Worm (Caenorhabditis elegans) whole organism, L3 larva: Measurements from ENCODE around the gene tbcc-1.

Experiments
- R02D3.7 ChIP-seq: fragments of 150-350 bp; optimal IDR thresholded peaks from 2 replicates; lab custom pipeline; 2014; ENCODE audit warnings: missing biosample characterization, missing genetic modification characterization
- ama-1 ChIP-seq: fragments of 150-350 bp; optimal IDR thresholded peaks from 2 replicates; lab custom pipeline; 2018
- ceh-16 ChIP-seq: sonication (generic microtip); optimal IDR thresholded peaks from 2 replicates; lab custom pipeline; 2017; ENCODE audit warnings: missing biosample characterization, missing genetic modification characterization
- daf-12 ChIP-seq: fragments of 150-350 bp; optimal IDR thresholded peaks from 2 replicates; lab custom pipeline; 2014; ENCODE audit warnings: missing biosample characterization, missing genetic modification reagents, missing genetic modification characterization
- egl-5 ChIP-seq: fragments of 150-350 bp; optimal IDR thresholded peaks from 2 replicates; lab custom pipeline; 2017; ENCODE audit warnings: missing biosample characterization, missing genetic modification reagents, missing genetic modification characterization, inconsistent platforms
- elt-1 ChIP-seq: fragments of 150-350 bp; optimal IDR thresholded peaks from 2 replicates; lab custom pipeline; 2014; ENCODE audit warnings: missing biosample characterization, missing genetic modification characterization
- elt-2 ChIP-seq: sonication (generic microtip); optimal IDR thresholded peaks from 2 replicates; lab custom pipeline; 2016; ENCODE audit warnings: missing genetic modification reagents, mild to moderate bottlenecking, missing genetic modification characterization, missing compliant biosample characterization
- eor-1 ChIP-seq, 2 experiments: fragments of 150-350 bp; optimal IDR thresholded peaks; 2 replicates each; lab custom pipeline; 2014 to 2018; ENCODE audit warnings: missing biosample characterization in 2 of 2, missing genetic modification characterization in 2 of 2
- fkh-10 ChIP-seq: sonication (generic microtip); optimal IDR thresholded peaks from 2 replicates; lab custom pipeline; 2017; ENCODE audit warnings: missing biosample characterization, missing genetic modification reagents, missing genetic modification characterization
- fkh-2 ChIP-seq: fragments of 150-350 bp; optimal IDR thresholded peaks from 2 replicates; lab custom pipeline; 2014; ENCODE audit warnings: missing biosample characterization, missing genetic modification reagents, missing genetic modification characterization
- fos-1 ChIP-seq: fragments of 150-350 bp; optimal IDR thresholded peaks from 2 replicates; lab custom pipeline; 2014; ENCODE audit warnings: missing biosample characterization, missing genetic modification characterization
- hmg-11 ChIP-seq: sonication (generic microtip); optimal IDR thresholded peaks from 2 replicates; lab custom pipeline; 2016; ENCODE audit warnings: missing genetic modification characterization, missing compliant biosample characterization
- jun-1 ChIP-seq: fragments of 150-350 bp; optimal IDR thresholded peaks from 2 replicates; lab custom pipeline; 2014; ENCODE audit warnings: missing biosample characterization, missing genetic modification reagents, missing genetic modification characterization
- lin-15B ChIP-seq: fragments of 150-350 bp; optimal IDR thresholded peaks from 2 replicates; lab custom pipeline; 2014; ENCODE audit warnings: missing biosample characterization, missing genetic modification characterization
- lin-39 ChIP-seq: fragments of 150-350 bp; optimal IDR thresholded peaks from 2 replicates; lab custom pipeline; 2018; ENCODE audit warnings: missing biosample characterization, missing genetic modification reagents, missing genetic modification characterization
- lsy-12 ChIP-seq: sonication (generic microtip); optimal IDR thresholded peaks from 2 replicates; lab custom pipeline; 2016; ENCODE audit warnings: mild to moderate bottlenecking, missing genetic modification characterization, missing compliant biosample characterization
- mdl-1 ChIP-seq: fragments of 150-350 bp; optimal IDR thresholded peaks from 2 replicates; lab custom pipeline; 2014; ENCODE audit warnings: missing biosample characterization, missing genetic modification characterization
- nfya-1 ChIP-seq: sonication (generic microtip); optimal IDR thresholded peaks from 2 replicates; lab custom pipeline; 2017; ENCODE audit warnings: missing genetic modification characterization, mild to moderate bottlenecking, missing compliant biosample characterization, antibody characterized with exemption, moderate library complexity; ENCODE audit not compliant: insufficient read depth
- nhr-12 ChIP-seq: fragments of 150-350 bp; optimal IDR thresholded peaks from 2 replicates; lab custom pipeline; 2014; ENCODE audit warnings: missing biosample characterization, missing genetic modification characterization
- nhr-28 ChIP-seq: fragments of 150-350 bp; optimal IDR thresholded peaks from 2 replicates; lab custom pipeline; 2014; ENCODE audit warnings: missing biosample characterization, missing genetic modification characterization
- nhr-43 ChIP-seq: sonication (generic microtip); optimal IDR thresholded peaks from 2 replicates; lab custom pipeline; 2016; ENCODE audit warnings: mild to moderate bottlenecking, missing genetic modification characterization, missing compliant biosample characterization; ENCODE audit not compliant: poor library complexity, severe bottlenecking
- nhr-67 ChIP-seq: fragments of 150-350 bp; optimal IDR thresholded peaks from 2 replicates; lab custom pipeline; 2014; ENCODE audit warnings: missing biosample characterization, missing genetic modification characterization
- nhr-76 ChIP-seq: fragments of 150-350 bp; sonication (generic microtip); optimal IDR thresholded peaks from 5 replicates; lab custom pipeline; 2014; ENCODE audit warnings: missing biosample characterization, missing genetic modification characterization
- pha-4 ChIP-seq: fragments of 150-350 bp; optimal IDR thresholded peaks from 2 replicates; lab custom pipeline; 2014; ENCODE audit warnings: missing biosample characterization, missing genetic modification reagents, missing genetic modification characterization
- pqm-1 ChIP-seq: fragments of 150-350 bp; optimal IDR thresholded peaks from 2 replicates; lab custom pipeline; 2017; ENCODE audit warnings: missing biosample characterization, missing genetic modification characterization, inconsistent platforms
- skn-1 ChIP-seq: fragments of 150-350 bp; optimal IDR thresholded peaks from 2 replicates; lab custom pipeline; 2014; ENCODE audit warnings: missing biosample characterization, missing genetic modification characterization
- snpc-4 ChIP-seq: fragments of 150-350 bp; optimal IDR thresholded peaks from 2 replicates; lab custom pipeline; 2014; ENCODE audit warnings: missing biosample characterization, missing genetic modification characterization
- tbx-2 ChIP-seq: sonication (generic microtip); optimal IDR thresholded peaks from 2 replicates; lab custom pipeline; 2016; ENCODE audit warnings: mild to moderate bottlenecking, missing genetic modification characterization, missing compliant biosample characterization
- unc-39 ChIP-seq: sonication (generic microtip); optimal IDR thresholded peaks from 4 replicates; lab custom pipeline; 2017; ENCODE audit warnings: missing biosample characterization, missing genetic modification characterization
- unc-62 ChIP-seq: fragments of 150-350 bp; sonication (generic microtip); optimal IDR thresholded peaks from 4 replicates; lab custom pipeline; 2014; ENCODE audit warnings: missing biosample characterization, missing genetic modification reagents, missing genetic modification characterization
- ztf-4 ChIP-seq: fragments of 150-350 bp; optimal IDR thresholded peaks from 2 replicates; lab custom pipeline; 2014; ENCODE audit warnings: missing biosample characterization, missing genetic modification characterization

The tbcc-1 gene

ce11 chrIII:2787979-2788491 lies at the start of gene tbcc-1:
TSS of gene tbcc-1 (plus strand) at chrIII:2788441.
- no peak for TF ChIP-seq ama-1 (lab: Kevin White, UChicago)
- no peak for TF ChIP-seq elt-1
- TF ChIP-seq unc-39 (tag; lab: Kevin White, UChicago) = no peak
- no peak for TF ChIP-seq elt-2 (tag; lab: Kevin White, UChicago)
- no peak for TF ChIP-seq pqm-1
- no peak for TF ChIP-seq unc-62 (GFP tag; lab: Kevin White, UChicago)
- TF ChIP-seq nfya-1 (tag; lab: Kevin White, UChicago) = no peak
- no peak for TF ChIP-seq daf-12
- TF ChIP-seq hmg-11 (tag; lab: Kevin White, UChicago) = no peak
- no peak for TF ChIP-seq snpc-4
- no peak for TF ChIP-seq lsy-12 (tag; lab: Kevin White, UChicago)
- TF ChIP-seq lin-15B (tag; lab: Kevin White, UChicago) = no peak
- TF ChIP-seq nhr-43 = no peak
- no peak for TF ChIP-seq nhr-12 (tag; lab: Kevin White, UChicago)
- TF ChIP-seq skn-1 = no peak
- no peak for TF ChIP-seq jun-1 (tag; lab: Kevin White, UChicago)
- TF ChIP-seq ceh-16 = no peak

- TF ChIP-seq elt-2 (tag; lab: Kevin White, UChicago) (peak; percentile 93), pqm-1 (peak; percentile 81), unc-62 (GFP tag; lab: Kevin White, UChicago) (no peak), jun-1 (tag; lab: Kevin White, UChicago) (peak; percentile 50), pha-4 (peak; percentile 18)
Observed at ce11 chrIII:2739469-2739868, 48.8 kb upstream of the tbcc-1 start, which contains the start of gene cest-25. TSS of gene cest-25 (minus strand) at chrIII:2739531.

ce11 chrIII:2746553-2746952 lies 41.7 kb upstream of the tbcc-1 start, which contains the start of gene Y71H2AM.14:
TSS of gene Y71H2AM.14 (minus strand) at chrIII:2746653.
- TF ChIP-seq fos-1 (tag; lab: Kevin White, UChicago) (no peak), pqm-1 (peak; percentile 33)

ce11 chrIII:2756260-2756659 lies 32.0 kb upstream of the tbcc-1 start, which contains the start of gene gldi-9:
TSS of gene gldi-9 (minus strand) at chrIII:2756360.
- TF ChIP-seq nhr-67 (tag; lab: Kevin White, UChicago) (no peak), pha-4 (peak; percentile 33)

- TF ChIP-seq elt-2 (tag; lab: Kevin White, UChicago) (no peak), nhr-28 (tag; lab: Kevin White, UChicago) (no peak), snpc-4 (no peak), nhr-76 (tag; lab: Kevin White, UChicago) (no peak), daf-12 (no peak), fkh-2 (tag; lab: Kevin White, UChicago) (no peak), lin-39 (tag; lab: Kevin White, UChicago) (no peak), ztf-4 (tag; lab: Kevin White, UChicago) (no peak), tbx-2 (tag; lab: Kevin White, UChicago) (no peak)
- TF ChIP-seq, all 47 proteins: peak for 0
Observed at ce11 chrIII:2757478-2757877, 30.8 kb upstream of the tbcc-1 start.

ce11 chrIII:2758092-2758491 lies 30.1 kb upstream of the tbcc-1 start:
- TF ChIP-seq jun-1 (tag; lab: Kevin White, UChicago) (no peak), nhr-76 (tag; lab: Kevin White, UChicago) (no peak)

ce11 chrIII:2759308-2759707 lies 28.9 kb upstream of the tbcc-1 start:
- peak; percentile 65 for TF ChIP-seq elt-2 (tag; lab: Kevin White, UChicago)
- no peak for TF ChIP-seq fkh-10 (GFP tag; lab: Kevin White, UChicago)
- no peak for TF ChIP-seq mdl-1 (tag; lab: Kevin White, UChicago)
- no peak for TF ChIP-seq jun-1 (tag; lab: Kevin White, UChicago)
- no peak for TF ChIP-seq unc-62 (GFP tag; lab: Kevin White, UChicago)
- TF ChIP-seq eor-1 (tag; optimal IDR thresholded peaks at IDR 0.05; lab: Kevin White, UChicago) = no peak
- no peak for TF ChIP-seq nhr-28 (tag; lab: Kevin White, UChicago)
- no peak for TF ChIP-seq R02D3.7 (tag; lab: Kevin White, UChicago)
- TF ChIP-seq nhr-12 (tag; lab: Kevin White, UChicago) = no peak
- no peak for TF ChIP-seq lin-15B (tag; lab: Kevin White, UChicago)
- TF ChIP-seq egl-5 (tag; lab: Kevin White, UChicago) = no peak
- peak; percentile 53 for TF ChIP-seq pqm-1
- TF ChIP-seq nhr-43 = no peak
- TF ChIP-seq ama-1 (lab: Kevin White, UChicago) = no peak
- no peak for TF ChIP-seq nhr-67 (tag; lab: Kevin White, UChicago)
- TF ChIP-seq, all 47 proteins: peak for 2
